Fruit fly (Drosophila melanogaster): ENCODE data around the gene subdued.

Gene subdued

DNA sequence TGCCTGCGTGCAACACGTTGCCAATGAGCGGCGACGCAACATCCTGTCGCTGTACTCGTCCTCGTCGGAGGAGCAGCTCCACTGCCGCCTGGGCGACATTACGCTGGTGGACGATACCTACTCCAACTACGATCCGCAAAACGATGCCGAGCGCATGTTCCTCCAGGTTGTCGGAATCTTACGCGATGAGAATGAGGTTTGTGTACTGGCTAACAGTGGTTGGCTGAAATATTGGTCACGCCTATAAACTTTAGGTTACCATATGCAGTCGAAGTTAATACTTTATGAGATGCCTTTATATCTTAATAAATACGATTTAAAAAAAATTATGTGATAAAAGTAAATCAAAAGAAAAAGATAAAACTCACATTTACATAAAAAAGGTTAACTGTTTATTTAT lies 56.2 kb downstream of the subdued start:
- TF ChIP-seq hkb (optimal IDR thresholded peaks at IDR 0.05), result no peak
- TF ChIP-seq hkb (GFP tag; IDR thresholded peaks at IDR 0.05), result no peak
- no peak for TF ChIP-seq CG11560 (tag; IDR thresholded peaks at IDR 0.05)
- 0 out of 2 replicates have a peak, but pooled peaks have one; percentile 5 for TF ChIP-seq CG4730 (GFP tag; IDR thresholded peaks at IDR 0.05)
- TF ChIP-seq CG34224 (GFP tag; IDR thresholded peaks at IDR 0.05; ENCODE audit: partially characterized antibody), result no peak
- TF ChIP-seq knrl (GFP tag; IDR thresholded peaks at IDR 0.05; ENCODE audit: partially characterized antibody), result 0 out of 3 replicates have a peak, but pooled peaks have one; percentile 4
- peak; percentile 9; the same call in 1 of the 2 replicates for TF ChIP-seq slbo (GFP tag; IDR thresholded peaks at IDR 0.05)
- TF ChIP-seq CG3995 (GFP tag; optimal IDR thresholded peaks at IDR 0.05), result no peak
- TF ChIP-seq CG18011 (GFP tag; optimal IDR thresholded peaks at IDR 0.05), result no peak
- no peak for TF ChIP-seq CG9437 (GFP tag; optimal IDR thresholded peaks at IDR 0.05)
- TF ChIP-seq cato (GFP tag; optimal IDR thresholded peaks at IDR 0.05; ENCODE audit: borderline replicate concordance), result no peak
- TF ChIP-seq mld (GFP tag; IDR thresholded peaks at IDR 0.05; ENCODE audit: partially characterized antibody), result no peak
- no peak for TF ChIP-seq B-H2 (GFP tag; optimal IDR thresholded peaks at IDR 0.05)
- TF ChIP-seq CG15073 (GFP tag; optimal IDR thresholded peaks at IDR 0.05), result peak; percentile 95
- peak; percentile 22 for TF ChIP-seq CG8478 (optimal IDR thresholded peaks at IDR 0.05)
- TF ChIP-seq GATAe (GFP tag; conservative IDR thresholded peaks at IDR 0.05), result no peak
- TF ChIP-seq CG4617 (GFP tag; optimal IDR thresholded peaks at IDR 0.05; ENCODE audit: borderline replicate concordance), result no peak
- TF ChIP-seq abd-A (tag; optimal IDR thresholded peaks at IDR 0.05), result no peak
- TF ChIP-seq CG9797 (GFP tag; optimal IDR thresholded peaks at IDR 0.05), result no peak
- TF ChIP-seq Opbp (GFP tag; IDR thresholded peaks at IDR 0.05; ENCODE audit: partially characterized antibody), result no peak

- TF ChIP-seq Dref (GFP tag; IDR thresholded peaks at IDR 0.05), result no peak
- peak; percentile 29 for TF ChIP-seq lilli (GFP tag; optimal IDR thresholded peaks at IDR 0.05)
- TF ChIP-seq toy (GFP tag; IDR thresholded peaks at IDR 0.05), result no peak
- peak; percentile 51 for TF ChIP-seq bowl (GFP tag; IDR thresholded peaks at IDR 0.05)
- TF ChIP-seq Hey (tag; optimal IDR thresholded peaks at IDR 0.05), result peak; percentile 73
- peak in 1 of 2 experiments; percentile 89 for TF ChIP-seq bsh (GFP tag; optimal IDR thresholded peaks at IDR 0.05)
- TF ChIP-seq pan (optimal IDR thresholded peaks at IDR 0.05), result no peak
- peak in 1 of 2 experiments; percentile 74 for TF ChIP-seq pan (GFP tag; optimal IDR thresholded peaks at IDR 0.05 in 1 of 2, IDR thresholded peaks at IDR 0.05 in 1 of 2)
- TF ChIP-seq HLHmδ (GFP tag; optimal IDR thresholded peaks at IDR 0.05), result peak; percentile 98
- TF ChIP-seq Dfd (GFP tag; optimal IDR thresholded peaks at IDR 0.05), result no peak
- TF ChIP-seq CG18262 (tag; optimal IDR thresholded peaks at IDR 0.05), result peak; percentile 88
- TF ChIP-seq p53 (GFP tag; optimal IDR thresholded peaks at IDR 0.05), result peak; percentile 90
- TF ChIP-seq Dbx (GFP tag; IDR thresholded peaks at IDR 0.05), result no peak
- no peak for TF ChIP-seq gsb (GFP tag; IDR thresholded peaks at IDR 0.05)
- no peak for TF ChIP-seq Dek (tag; optimal IDR thresholded peaks at IDR 0.05)
- peak; percentile 77 for TF ChIP-seq Hmr (GFP tag; optimal IDR thresholded peaks at IDR 0.05)
- peak; percentile 99 for TF ChIP-seq kni (GFP tag; optimal IDR thresholded peaks at IDR 0.05)
- peak; percentile 41 for TF ChIP-seq HLH54F (GFP tag; optimal IDR thresholded peaks at IDR 0.05)
- peak; percentile 68 for TF ChIP-seq jing (GFP tag; optimal IDR thresholded peaks at IDR 0.05)
- TF ChIP-seq dpn (GFP tag; optimal IDR thresholded peaks at IDR 0.05), result peak; percentile 66 to 67
- peak; percentile 2 for TF ChIP-seq ab (GFP tag; optimal IDR thresholded peaks at IDR 0.05)
- no peak for TF ChIP-seq ato (GFP tag; IDR thresholded peaks at IDR 0.05; ENCODE audit: partially characterized antibody)
- peak; percentile 77 for TF ChIP-seq dmrt99B (tag; optimal IDR thresholded peaks at IDR 0.05)
- no peak for TF ChIP-seq esg (GFP tag; conservative IDR thresholded peaks at IDR 0.05)
- no peak for TF ChIP-seq CG30020 (tag; optimal IDR thresholded peaks at IDR 0.05)
- peak; percentile 61 for TF ChIP-seq CG10565 (GFP tag; optimal IDR thresholded peaks at IDR 0.05)
- peak; percentile 18 for TF ChIP-seq Neu2 (GFP tag; optimal IDR thresholded peaks at IDR 0.05; ENCODE audit: borderline replicate concordance)
- no peak for TF ChIP-seq luna (GFP tag; optimal IDR thresholded peaks at IDR 0.05)
- peak; percentile 70 for TF ChIP-seq Nf-YB (GFP tag; optimal IDR thresholded peaks at IDR 0.05)
- TF ChIP-seq fd102C (GFP tag; optimal IDR thresholded peaks at IDR 0.05), result peak; percentile 93
- no peak for TF ChIP-seq Deaf1 (tag; optimal IDR thresholded peaks at IDR 0.05)
Observed at dm6 chr3R:19584818-19585217, 57.7 kb downstream of the subdued start.

All from whole organism, embryonic.